Worm (Caenorhabditis elegans) whole organism, young adult: ENCODE data around the gene F42H10.2.
A peak's percentile ranks its signal among the peaks of the same experiment; 100 is the strongest.

Experiments
- B0019.2 ChIP-seq: fragments of 200-800 bp; sonication (Bioruptor generic); conservative IDR thresholded peaks from 2 replicates; pipeline ENCODE4 v1.3.6; 2022; ENCODE audit warnings: missing genetic modification reagents, missing genetic modification characterization, missing compliant biosample characterization
- B0261.1 ChIP-seq: sonication (generic microtip); optimal IDR thresholded peaks from 2 replicates; lab custom pipeline; 2016; ENCODE audit warnings: mild to moderate bottlenecking, missing genetic modification characterization, moderate library complexity, missing compliant biosample characterization
- F33H1.4 ChIP-seq: fragments of 200-800 bp; sonication (Bioruptor generic); IDR thresholded peaks from 2 replicates; pipeline ENCODE4 v1.3.6; 2022; ENCODE audit warnings: missing genetic modification reagents, missing genetic modification characterization, missing compliant biosample characterization
- F39B2.1 ChIP-seq: fragments of 200-800 bp; sonication (Bioruptor generic); IDR thresholded peaks from 2 replicates; pipeline ENCODE4 v1.3.6; 2022; ENCODE audit warnings: missing genetic modification reagents, missing genetic modification characterization, missing compliant biosample characterization
- F55B11.4 ChIP-seq: sonication (generic microtip); optimal IDR thresholded peaks from 2 replicates; lab custom pipeline; 2016; ENCODE audit warnings: missing compliant biosample characterization, missing genetic modification characterization, borderline replicate concordance; ENCODE audit not compliant: insufficient read depth
- T07F8.4 ChIP-seq: sonication (generic microtip); optimal IDR thresholded peaks from 2 replicates; lab custom pipeline; 2016; ENCODE audit warnings: mild to moderate bottlenecking, missing genetic modification characterization, moderate library complexity, missing compliant biosample characterization
- aptf-3 ChIP-seq: fragments of 200-800 bp; sonication (Bioruptor generic); IDR thresholded peaks from 2 replicates; pipeline ENCODE4 v1.3.6; 2022; ENCODE audit warnings: missing genetic modification characterization, missing compliant biosample characterization
- attf-5 ChIP-seq: fragments of 200-800 bp; sonication (Bioruptor generic); optimal IDR thresholded peaks from 2 replicates; lab custom pipeline; 2018; ENCODE audit warnings: mild to moderate bottlenecking, missing genetic modification characterization, missing compliant biosample characterization
- cebp-1 ChIP-seq, 2 experiments: fragments of 200-800 bp in 1 of 2; sonication (Bioruptor generic) in 1 of 2; sonication (generic microtip) in 1 of 2; IDR thresholded peaks in 1 of 2; optimal IDR thresholded peaks in 1 of 2; 2 replicates each; pipeline versions ENCODE4 v1.3.6 to Lab custom; 2017 to 2022; ENCODE audit warnings: missing compliant biosample characterization in 2 of 2, missing genetic modification characterization in 2 of 2, mild to moderate bottlenecking in 1 of 2, missing genetic modification reagents in 1 of 2, moderate library complexity in 1 of 2
- ceh-79 ChIP-seq: sonication (generic microtip); optimal IDR thresholded peaks from 2 replicates; lab custom pipeline; 2017; ENCODE audit warnings: mild to moderate bottlenecking, missing genetic modification characterization, missing compliant biosample characterization
- ceh-91 ChIP-seq: fragments of 200-800 bp; sonication (Bioruptor generic); IDR thresholded peaks from 2 replicates; pipeline ENCODE4 v1.3.6; 2022; ENCODE audit warnings: missing genetic modification reagents, missing genetic modification characterization, missing compliant biosample characterization
- dox-1 ChIP-seq: fragments of 200-800 bp; sonication (Bioruptor generic); IDR thresholded peaks from 2 replicates; pipeline ENCODE4 v1.3.6; 2022; ENCODE audit warnings: missing genetic modification reagents, missing genetic modification characterization, missing compliant biosample characterization
- dpff-1 ChIP-seq: sonication (generic microtip); optimal IDR thresholded peaks from 2 replicates; lab custom pipeline; 2017; ENCODE audit warnings: mild to moderate bottlenecking, missing genetic modification characterization, missing compliant biosample characterization
- efl-1 ChIP-seq: fragments of 150-350 bp; optimal IDR thresholded peaks from 2 replicates; lab custom pipeline; 2014; ENCODE audit warnings: missing biosample characterization, missing genetic modification reagents, missing genetic modification characterization
- egl-44 ChIP-seq: fragments of 200-800 bp; sonication (Bioruptor generic); IDR thresholded peaks from 2 replicates; pipeline ENCODE4 v1.3.6; 2022; ENCODE audit warnings: missing genetic modification reagents, missing genetic modification characterization, missing compliant biosample characterization
- hlh-12 ChIP-seq: sonication (generic microtip); optimal IDR thresholded peaks from 2 replicates; lab custom pipeline; 2016; ENCODE audit warnings: missing genetic modification characterization, missing compliant biosample characterization
- hlh-26 ChIP-seq: fragments of 200-800 bp; sonication (Bioruptor generic); conservative IDR thresholded peaks from 2 replicates; pipeline ENCODE4 v1.3.6; 2022; ENCODE audit warnings: missing genetic modification reagents, missing genetic modification characterization, missing compliant biosample characterization
- hmg-1.2 ChIP-seq: fragments of 200-800 bp; sonication (Bioruptor generic); IDR thresholded peaks from 2 replicates; pipeline ENCODE4 v1.3.6; 2022; ENCODE audit warnings: missing genetic modification reagents, missing genetic modification characterization, missing compliant biosample characterization
- hmg-20 ChIP-seq: fragments of 200-800 bp; sonication (Bioruptor generic); IDR thresholded peaks from 2 replicates; pipeline ENCODE4 v1.3.6; 2022; ENCODE audit warnings: missing genetic modification reagents, missing genetic modification characterization, missing compliant biosample characterization
- hrde-1 ChIP-seq: sonication (generic microtip); optimal IDR thresholded peaks from 2 replicates; lab custom pipeline; 2016; ENCODE audit warnings: missing genetic modification characterization, mild to moderate bottlenecking, missing compliant biosample characterization, moderate library complexity, missing genotype, missing genetic modification reagents, borderline replicate concordance
- lin-40 ChIP-seq: sonication (generic microtip); optimal IDR thresholded peaks from 2 replicates; lab custom pipeline; 2016; ENCODE audit warnings: missing genetic modification characterization, mild to moderate bottlenecking, missing compliant biosample characterization, missing genotype, missing genetic modification reagents
- lsl-1 ChIP-seq: fragments of 200-800 bp; sonication (Bioruptor generic); optimal IDR thresholded peaks from 2 replicates; lab custom pipeline; 2018; ENCODE audit warnings: mild to moderate bottlenecking, missing genetic modification characterization, moderate library complexity, missing compliant biosample characterization
- lsy-27 ChIP-seq: sonication (generic microtip); optimal IDR thresholded peaks from 2 replicates; lab custom pipeline; 2017; ENCODE audit warnings: missing genetic modification characterization, mild to moderate bottlenecking, missing compliant biosample characterization, antibody characterized with exemption, missing genotype, borderline replicate concordance; ENCODE audit not compliant: insufficient read depth
- madf-8 ChIP-seq: fragments of 200-800 bp; sonication (Bioruptor generic); conservative IDR thresholded peaks from 2 replicates; pipeline ENCODE4 v1.3.6; 2022; ENCODE audit warnings: missing genetic modification reagents, missing genetic modification characterization, missing compliant biosample characterization
- mcd-1 ChIP-seq: fragments of 200-800 bp; sonication (Bioruptor generic); IDR thresholded peaks from 2 replicates; pipeline ENCODE4 v1.3.6; 2022; ENCODE audit warnings: missing genetic modification reagents, missing genetic modification characterization, missing compliant biosample characterization
- nhr-27 ChIP-seq: fragments of 200-800 bp; sonication (Bioruptor generic); optimal IDR thresholded peaks from 2 replicates; lab custom pipeline; 2018; ENCODE audit warnings: mild to moderate bottlenecking, missing genetic modification characterization, moderate library complexity, missing compliant biosample characterization
- nhr-80 ChIP-seq: sonication (generic microtip); optimal IDR thresholded peaks from 2 replicates; lab custom pipeline; 2016; ENCODE audit warnings: missing genetic modification characterization, missing compliant biosample characterization
- rec-8 ChIP-seq, 2 experiments: sonication (generic microtip); optimal IDR thresholded peaks; 2 replicates each; lab custom pipeline; 2016; ENCODE audit warnings: mild to moderate bottlenecking in 2 of 2, missing genetic modification characterization in 2 of 2, missing genetic modification reagents in 2 of 2, missing genotype in 2 of 2, missing biosample characterization in 1 of 2, missing compliant biosample characterization in 1 of 2, moderate library complexity in 1 of 2
- repo-1 ChIP-seq: sonication (generic microtip); optimal IDR thresholded peaks from 2 replicates; lab custom pipeline; 2017; ENCODE audit warnings: mild to moderate bottlenecking, missing genetic modification characterization, missing compliant biosample characterization
- snpc-1.3 ChIP-seq: sonication (generic microtip); optimal IDR thresholded peaks from 2 replicates; lab custom pipeline; 2017; ENCODE audit warnings: missing genetic modification characterization, mild to moderate bottlenecking, missing compliant biosample characterization, antibody characterized with exemption, moderate library complexity, missing genotype, missing genetic modification reagents; ENCODE audit not compliant: insufficient read depth
- snpc-3.4 ChIP-seq: sonication (generic microtip); optimal IDR thresholded peaks from 2 replicates; lab custom pipeline; 2017; ENCODE audit warnings: missing genetic modification characterization, mild to moderate bottlenecking, missing compliant biosample characterization, antibody characterized with exemption, moderate library complexity, missing genotype, missing genetic modification reagents
- tlf-1 ChIP-seq: fragments of 200-800 bp; sonication (Bioruptor generic); optimal IDR thresholded peaks from 2 replicates; lab custom pipeline; 2018; ENCODE audit warnings: mild to moderate bottlenecking, missing genetic modification characterization, missing compliant biosample characterization
- xnd-1 ChIP-seq: sonication (generic microtip); optimal IDR thresholded peaks from 2 replicates; lab custom pipeline; 2016; ENCODE audit warnings: missing genotype, missing genetic modification reagents, missing genetic modification characterization, missing compliant biosample characterization
- ztf-3 ChIP-seq: fragments of 200-800 bp; sonication (Bioruptor generic); optimal IDR thresholded peaks from 2 replicates; lab custom pipeline; 2018; ENCODE audit warnings: mild to moderate bottlenecking, missing genetic modification characterization, missing compliant biosample characterization

The F42H10.2 gene

DNA sequence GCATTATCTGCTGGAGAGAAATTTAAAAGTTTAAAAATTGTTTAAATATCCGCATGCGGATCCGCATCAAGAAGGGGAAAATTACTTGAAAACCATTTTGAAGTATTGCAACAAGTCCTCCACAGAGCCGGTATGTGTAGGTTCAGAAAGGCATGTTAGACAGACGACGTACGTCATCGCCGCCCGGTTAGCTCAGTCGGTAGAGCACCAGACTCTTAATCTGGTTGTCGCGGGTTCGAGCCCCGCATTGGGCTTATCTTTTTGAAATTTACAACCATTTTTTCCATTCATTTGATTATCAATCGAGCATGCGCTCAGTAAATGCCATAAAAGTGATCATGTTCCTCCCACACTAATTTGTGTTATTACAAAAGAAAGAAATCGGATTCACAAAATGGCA is 17.1 kb upstream of the F42H10.2 start (continued):
- no peak for TF ChIP-seq nhr-27 (tag; lab: Kevin White, UChicago)
- TF ChIP-seq B0261.1 (tag; lab: Kevin White, UChicago): peak; percentile 70

DNA sequence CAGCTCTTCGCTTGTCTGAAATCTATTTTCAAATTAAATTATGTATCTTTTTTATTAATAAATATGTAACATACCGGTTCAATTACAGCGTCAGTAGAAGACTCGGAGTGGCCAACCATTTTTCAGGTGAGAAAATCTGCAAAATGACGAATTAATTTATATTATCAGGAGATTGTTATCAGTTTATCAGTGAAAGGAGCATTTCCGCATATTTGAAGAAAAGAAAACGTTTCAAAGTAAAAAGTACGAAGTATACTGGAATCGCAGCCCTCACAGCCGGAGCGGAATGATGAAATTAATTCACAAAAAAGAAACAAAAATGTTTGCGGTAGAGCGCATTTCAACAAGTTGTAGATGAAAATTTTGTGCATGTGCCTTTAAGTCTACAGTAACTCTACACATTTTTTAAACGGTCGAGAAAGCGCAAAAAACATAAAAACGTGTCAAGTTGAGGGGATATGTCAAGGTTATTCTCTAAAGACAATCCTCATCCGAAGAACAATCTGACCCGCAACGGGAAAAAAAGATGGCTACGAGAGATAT is 11.0 kb upstream of the F42H10.2 start:
- TF ChIP-seq F33H1.4 (GFP tag; lab: Robert Waterston, UW): peak; percentile 43; the same call in 1 of the 2 replicates
- TF ChIP-seq tlf-1 (GFP tag; lab: Kevin White, UChicago): no peak
- no peak for TF ChIP-seq ztf-3 (GFP tag; lab: Kevin White, UChicago)
- TF ChIP-seq ceh-79: no peak
- TF ChIP-seq cebp-1 (GFP tag; IDR thresholded peaks at IDR 0.05; lab: Robert Waterston, UW): no peak
- TF ChIP-seq cebp-1 (tag; optimal IDR thresholded peaks at IDR 0.05; lab: Kevin White, UChicago): peak; percentile 32
- TF ChIP-seq lsl-1 (GFP tag; lab: Kevin White, UChicago): peak; percentile 89
- peak; percentile 42 for TF ChIP-seq nhr-80 (tag; lab: Kevin White, UChicago)
- TF ChIP-seq dox-1 (GFP tag; lab: Robert Waterston, UW): peak; percentile 47
- 0 out of 2 replicates have a peak, but pooled peaks have one; percentile 39 for TF ChIP-seq madf-8
- TF ChIP-seq xnd-1: peak; percentile 72
- TF ChIP-seq, all 124 proteins: peak for 7

DNA sequence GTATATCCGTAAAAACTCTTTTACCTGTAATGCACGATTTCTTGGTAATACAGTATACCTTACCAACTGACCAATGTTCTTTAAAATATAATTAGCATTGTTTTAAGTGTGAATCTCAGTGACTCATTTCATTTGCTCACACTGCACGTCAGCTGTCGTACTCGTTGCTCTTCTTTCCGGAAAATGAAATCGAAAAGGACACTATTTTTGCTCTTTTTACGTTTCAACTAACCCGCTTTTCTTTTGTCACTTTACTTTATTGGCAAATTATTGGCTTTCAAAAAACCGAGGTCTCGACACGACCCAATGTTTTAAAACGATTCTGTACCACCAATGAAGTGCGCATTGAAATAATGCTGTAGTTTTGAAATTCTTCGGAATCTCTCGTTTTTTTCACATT is 10.1 kb upstream of the F42H10.2 start, which contains the start of gene F42H10.6:
Gene F42H10.6 (minus strand): TSS at position 101 of the 400 bp plus-strand sequence.
- no peak for TF ChIP-seq hmg-20 (GFP tag; lab: Robert Waterston, UW)
- TF ChIP-seq ztf-3 (GFP tag; lab: Kevin White, UChicago): no peak
- no peak for TF ChIP-seq lsy-27 (tag; lab: Kevin White, UChicago)
- no peak for TF ChIP-seq repo-1 (tag; lab: Kevin White, UChicago)
- TF ChIP-seq hlh-12 (tag; lab: Kevin White, UChicago): no peak
- TF ChIP-seq attf-5: no peak

DNA sequence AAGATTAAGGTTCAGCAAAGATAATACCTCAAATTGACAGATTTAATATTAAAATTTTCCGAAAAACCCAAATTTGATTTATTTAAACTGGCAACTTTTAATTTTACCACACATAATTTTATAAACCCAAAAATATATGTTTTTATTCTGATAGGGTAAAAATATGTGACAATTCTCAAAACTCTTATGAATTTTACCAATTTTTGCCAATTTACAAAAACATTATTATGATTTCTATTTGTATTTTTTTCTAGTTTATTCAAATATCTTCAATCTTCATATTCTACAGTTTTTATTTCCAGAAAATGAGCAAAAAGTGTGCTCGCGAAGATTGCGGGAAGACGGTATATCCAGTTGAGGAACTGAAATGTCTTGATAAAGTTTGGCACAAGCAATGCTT is 6.6 kb upstream of the F42H10.2 start, which contains the start of gene F42H10.3:
Gene F42H10.3 (plus strand): TSS at position 301 of the 400 bp plus-strand sequence.
- TF ChIP-seq F55B11.4 (no peak), F39B2.1 (GFP tag; lab: Robert Waterston, UW) (no peak), snpc-3.4 (tag; lab: Kevin White, UChicago) (no peak), rec-8 (tag; optimal IDR thresholded peaks at IDR 0.05; lab: Kevin White, UChicago) (no peak), hlh-26 (no peak), hmg-1.2 (GFP tag; lab: Robert Waterston, UW) (no peak), hlh-12 (tag; lab: Kevin White, UChicago) (no peak), efl-1 (GFP tag; lab: Kevin White, UChicago) (no peak), ceh-79 (no peak), ceh-91 (no peak), egl-44 (no peak), lin-40 (tag; lab: Kevin White, UChicago) (no peak), dpff-1 (no peak), mcd-1 (GFP tag; lab: Robert Waterston, UW) (no peak), snpc-1.3 (tag; lab: Kevin White, UChicago) (no peak), T07F8.4 (tag; lab: Kevin White, UChicago) (no peak), hrde-1 (tag; lab: Kevin White, UChicago) (no peak), aptf-3 (no peak), B0019.2 (GFP tag; lab: Robert Waterston, UW) (no peak)
